Worm (Caenorhabditis elegans) whole organism, L4/young adult: Measurements from ENCODE around the gene F17C8.6.

ENCODE experiments used
- W03F9.2 ChIP-seq: fragments of 150-350 bp; optimal IDR thresholded peaks from 2 replicates; lab custom pipeline; 2014; ENCODE audit warnings: missing biosample characterization, missing genetic modification characterization
- dao-5 ChIP-seq: sonication (generic microtip); optimal IDR thresholded peaks from 2 replicates; lab custom pipeline; 2016; ENCODE audit warnings: missing genotype, missing genetic modification characterization, moderate library complexity, missing compliant biosample characterization
- him-1 ChIP-seq: sonication (generic microtip); optimal IDR thresholded peaks from 2 replicates; lab custom pipeline; 2016; ENCODE audit warnings: missing genotype, missing genetic modification reagents, missing genetic modification characterization, missing compliant biosample characterization

DNA sequence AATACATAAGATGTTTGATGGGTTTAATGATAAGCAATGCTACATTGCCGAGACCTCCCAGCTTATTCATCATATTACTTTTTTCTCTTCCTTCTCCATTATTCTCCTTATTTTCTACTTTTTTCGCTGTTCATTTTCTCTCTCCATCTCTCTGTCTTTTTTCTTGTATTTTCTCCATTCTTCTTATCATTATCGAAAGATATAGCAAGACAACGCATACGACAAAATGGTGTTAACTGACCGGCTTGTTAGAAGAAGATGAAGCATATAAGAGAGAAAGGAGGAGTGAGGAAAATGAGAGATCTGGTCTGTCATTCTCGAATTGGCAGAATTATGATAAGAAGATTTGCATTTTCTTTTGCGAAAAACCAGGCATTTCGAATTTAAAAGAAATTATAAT lies 21.0 kb upstream of the F17C8.6 start:
- TF ChIP-seq dao-5: no peak
- no peak for TF ChIP-seq him-1 (tag; lab: Kevin White, UChicago)
- no peak for TF ChIP-seq W03F9.2 (tag; lab: Kevin White, UChicago)
